Fruit fly (Drosophila melanogaster): Measurements from ENCODE around the gene CG3281.

The CG3281 gene

dm6 chr3R:11976556-11977335, 14.1 kb upstream of the CG3281 start, which contains the start of gene CG10005 (continued):
- TF ChIP-seq Hey (tag; optimal IDR thresholded peaks at IDR 0.05): no peak
- TF ChIP-seq Deaf1 (tag; optimal IDR thresholded peaks at IDR 0.05): no peak
- TF ChIP-seq CG3847 (GFP tag; IDR thresholded peaks at IDR 0.05): no peak
- TF ChIP-seq CG3726 (GFP tag; IDR thresholded peaks at IDR 0.05): no peak
- TF ChIP-seq ttk (GFP tag; IDR thresholded peaks at IDR 0.05): no peak
- no peak for TF ChIP-seq CG6272 (GFP tag; IDR thresholded peaks at IDR 0.05)
- TF ChIP-seq CG1529 (GFP tag; optimal IDR thresholded peaks at IDR 0.05): no peak
- no peak for TF ChIP-seq salm (tag; optimal IDR thresholded peaks at IDR 0.05)
- TF ChIP-seq H15 (GFP tag; IDR thresholded peaks at IDR 0.05): 0 out of 3 replicates have a peak, but pooled peaks have one; percentile 12
- no peak for TF ChIP-seq tna (GFP tag; IDR thresholded peaks at IDR 0.05; ENCODE audit: partially characterized antibody)
- TF ChIP-seq CG12104 (GFP tag; optimal IDR thresholded peaks at IDR 0.05): no peak
- no peak for TF ChIP-seq CG4617 (GFP tag; optimal IDR thresholded peaks at IDR 0.05; ENCODE audit: borderline replicate concordance)
- TF ChIP-seq MESR4 (GFP tag; optimal IDR thresholded peaks at IDR 0.05): no peak
- TF ChIP-seq pros (GFP tag; optimal IDR thresholded peaks at IDR 0.05): peak; percentile 2
- no peak for TF ChIP-seq CG14965 (GFP tag; optimal IDR thresholded peaks at IDR 0.05; ENCODE audit: borderline replicate concordance)
- no peak for TF ChIP-seq ken (GFP tag; IDR thresholded peaks at IDR 0.05)
- TF ChIP-seq Spps (tag; optimal IDR thresholded peaks at IDR 0.05): no peak
- no peak for TF ChIP-seq CG7745 (tag; optimal IDR thresholded peaks at IDR 0.05)
- TF ChIP-seq Mrtf (GFP tag; IDR thresholded peaks at IDR 0.05): no peak
- no peak for TF ChIP-seq ftz-f1 (GFP tag; optimal IDR thresholded peaks at IDR 0.05)
- peak; percentile 77 for TF ChIP-seq Jarid2 (GFP tag; optimal IDR thresholded peaks at IDR 0.05)
- no peak for TF ChIP-seq Bdp1 (GFP tag; optimal IDR thresholded peaks at IDR 0.05)
- no peak for TF ChIP-seq fd64A (GFP tag; optimal IDR thresholded peaks at IDR 0.05)
- TF ChIP-seq CG11085 (GFP tag; IDR thresholded peaks at IDR 0.05): 0 out of 2 replicates have a peak, but pooled peaks have one; percentile 26
- TF ChIP-seq wdn (GFP tag; IDR thresholded peaks at IDR 0.05): no peak
- no peak for TF ChIP-seq mld (GFP tag; IDR thresholded peaks at IDR 0.05; ENCODE audit: partially characterized antibody)
- TF ChIP-seq HLH4C (GFP tag; IDR thresholded peaks at IDR 0.05; ENCODE audit: partially characterized antibody): no peak
- no peak for TF ChIP-seq odd (GFP tag; optimal IDR thresholded peaks at IDR 0.05)
- TF ChIP-seq Bteb2 (GFP tag; optimal IDR thresholded peaks at IDR 0.05): no peak
- TF ChIP-seq zen2 (GFP tag; IDR thresholded peaks at IDR 0.05; ENCODE audit: partially characterized antibody): no peak
- TF ChIP-seq CG12071 (GFP tag; optimal IDR thresholded peaks at IDR 0.05): no peak
- peak; percentile 40 to 67 for TF ChIP-seq Trl (optimal IDR thresholded peaks at IDR 0.05)
- no peak for TF ChIP-seq Trl (GFP tag; optimal IDR thresholded peaks at IDR 0.05)
- TF ChIP-seq CG1832 (GFP tag; optimal IDR thresholded peaks at IDR 0.05): no peak
- no peak for TF ChIP-seq Sry-β (GFP tag; optimal IDR thresholded peaks at IDR 0.05)
- no peak for TF ChIP-seq CG9215 (GFP tag; IDR thresholded peaks at IDR 0.05)
- TF ChIP-seq CG6689 (GFP tag; IDR thresholded peaks at IDR 0.05): no peak
- no peak for TF ChIP-seq CG6791 (GFP tag; IDR thresholded peaks at IDR 0.05; ENCODE audit: partially characterized antibody)
- no peak for TF ChIP-seq dimm (GFP tag; IDR thresholded peaks at IDR 0.05)
- no peak for TF ChIP-seq jigr1 (GFP tag; IDR thresholded peaks at IDR 0.05)
- TF ChIP-seq hkb (optimal IDR thresholded peaks at IDR 0.05): no peak
- TF ChIP-seq hkb (GFP tag; IDR thresholded peaks at IDR 0.05): no peak
- TF ChIP-seq Dad (GFP tag; optimal IDR thresholded peaks at IDR 0.05): no peak
- TF ChIP-seq CG30403 (GFP tag; optimal IDR thresholded peaks at IDR 0.05): no peak
- TF ChIP-seq CG4424 (GFP tag; optimal IDR thresholded peaks at IDR 0.05): no peak
- peak; percentile 29; the same call in 1 of the 2 replicates for TF ChIP-seq ato (GFP tag; IDR thresholded peaks at IDR 0.05; ENCODE audit: partially characterized antibody)
- no peak for TF ChIP-seq CG34422 (GFP tag; IDR thresholded peaks at IDR 0.05)
- TF ChIP-seq CG18764 (GFP tag; optimal IDR thresholded peaks at IDR 0.05): no peak
- TF ChIP-seq grn (GFP tag; optimal IDR thresholded peaks at IDR 0.05): no peak
- TF ChIP-seq sens (GFP tag): peak; percentile 62
- no peak for TF ChIP-seq hbn (GFP tag; IDR thresholded peaks at IDR 0.05; ENCODE audit: partially characterized antibody)
